Worm (Caenorhabditis elegans) whole organism, L1 larva: ENCODE measurements around the gene col-85.

Experiments used
- ama-1 ChIP-seq: fragments of 150-350 bp; optimal IDR thresholded peaks from 2 replicates; lab custom pipeline; 2014
- hlh-4 ChIP-seq: sonication (generic microtip); optimal IDR thresholded peaks from 2 replicates; lab custom pipeline; 2016; ENCODE audit warnings: mild to moderate bottlenecking, missing genetic modification characterization, missing compliant biosample characterization
- nhr-11 ChIP-seq: fragments of 150-350 bp; optimal IDR thresholded peaks from 2 replicates; lab custom pipeline; 2014; ENCODE audit warnings: missing biosample characterization, missing genetic modification characterization
- nhr-237 ChIP-seq: fragments of 150-350 bp; optimal IDR thresholded peaks from 2 replicates; lab custom pipeline; 2014; ENCODE audit warnings: missing biosample characterization, missing genetic modification characterization
- nhr-28 ChIP-seq: fragments of 150-350 bp; optimal IDR thresholded peaks from 2 replicates; lab custom pipeline; 2014; ENCODE audit warnings: missing biosample characterization, missing genetic modification characterization
- nhr-76 ChIP-seq: sonication (generic microtip); optimal IDR thresholded peaks from 2 replicates; lab custom pipeline; 2017; ENCODE audit warnings: missing biosample characterization, missing genetic modification characterization
- pqm-1 ChIP-seq: sonication (generic microtip); optimal IDR thresholded peaks from 3 replicates; lab custom pipeline; 2017; ENCODE audit warnings: missing biosample characterization, missing genetic modification characterization
- snu-23 ChIP-seq: sonication (generic microtip); optimal IDR thresholded peaks from 2 replicates; lab custom pipeline; 2016; ENCODE audit warnings: missing genetic modification characterization, missing compliant biosample characterization
- swsn-7 ChIP-seq: sonication (generic microtip); optimal IDR thresholded peaks from 2 replicates; lab custom pipeline; 2016; ENCODE audit warnings: missing genetic modification characterization, missing compliant biosample characterization

DNA sequence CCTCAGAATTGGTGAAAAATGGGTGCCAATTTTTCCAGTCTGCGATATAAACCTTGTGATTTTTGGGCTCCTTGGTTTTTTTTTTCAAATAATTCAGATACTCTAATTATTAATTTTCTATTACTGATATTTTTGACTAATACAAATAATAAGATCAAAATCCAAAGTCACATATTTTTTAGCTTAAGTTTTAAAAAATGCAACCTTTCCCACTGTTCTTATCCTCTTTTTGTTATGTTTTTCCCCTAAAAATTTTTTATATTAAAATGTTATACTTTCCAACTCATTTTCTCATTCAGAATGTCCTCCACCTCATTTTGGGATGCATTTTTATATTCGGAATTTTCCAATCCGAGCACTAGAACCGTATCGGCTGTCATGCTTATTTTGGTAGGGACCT, 36.1 kb upstream of the col-85 start, which contains the start of gene srx-120:
- TF ChIP-seq swsn-7 (no peak), nhr-76 (tag; lab: Kevin White, UChicago) (no peak), snu-23 (GFP tag; lab: Kevin White, UChicago) (no peak), hlh-4 (tag; lab: Kevin White, UChicago) (no peak), ama-1 (lab: Kevin White, UChicago) (no peak), nhr-28 (no peak), nhr-237 (no peak), pqm-1 (tag; lab: Kevin White, UChicago) (no peak), nhr-11 (tag; lab: Kevin White, UChicago) (no peak)
